Worm (Caenorhabditis elegans) whole organism, late embryonic: ENCODE results near the gene H38K22.7.

ENCODE experiments used
- F13H6.1 ChIP-seq: sonication (generic microtip); optimal IDR thresholded peaks from 2 replicates; lab custom pipeline; 2016; ENCODE audit warnings: missing genetic modification characterization, missing compliant biosample characterization
- K02D7.2 ChIP-seq: sonication (generic microtip); optimal IDR thresholded peaks from 2 replicates; lab custom pipeline; 2017; ENCODE audit warnings: mild to moderate bottlenecking, missing genetic modification characterization, missing compliant biosample characterization
- K09A11.1 ChIP-seq: sonication (generic microtip); optimal IDR thresholded peaks from 2 replicates; lab custom pipeline; 2017; ENCODE audit warnings: antibody characterized with exemption, mild to moderate bottlenecking, missing genetic modification characterization, missing compliant biosample characterization; ENCODE audit not compliant: insufficient read depth
- ceh-14 ChIP-seq: sonication (generic microtip); optimal IDR thresholded peaks from 2 replicates; lab custom pipeline; 2016; ENCODE audit warnings: missing genotype, missing genetic modification characterization, missing compliant biosample characterization
- ceh-18 ChIP-seq: sonication (generic microtip); optimal IDR thresholded peaks from 2 replicates; lab custom pipeline; 2016; ENCODE audit warnings: missing genetic modification characterization, missing compliant biosample characterization
- ceh-22 ChIP-seq: sonication (generic microtip); optimal IDR thresholded peaks from 2 replicates; lab custom pipeline; 2017; ENCODE audit warnings: missing biosample characterization, missing genetic modification characterization
- ceh-30 ChIP-seq: fragments of 150-350 bp; optimal IDR thresholded peaks from 2 replicates; lab custom pipeline; 2014; ENCODE audit warnings: missing biosample characterization, missing genetic modification characterization
- ceh-31 ChIP-seq: sonication (generic microtip); optimal IDR thresholded peaks from 2 replicates; lab custom pipeline; 2016; ENCODE audit warnings: missing genetic modification characterization, missing compliant biosample characterization
- ceh-34 ChIP-seq: sonication (generic microtip); optimal IDR thresholded peaks from 2 replicates; lab custom pipeline; 2016; ENCODE audit warnings: mild to moderate bottlenecking, missing genetic modification characterization, missing compliant biosample characterization
- ceh-48 ChIP-seq: sonication (generic microtip); optimal IDR thresholded peaks from 2 replicates; lab custom pipeline; 2016; ENCODE audit warnings: missing genetic modification characterization, inconsistent platforms, missing compliant biosample characterization
- dmd-4 ChIP-seq: sonication (generic microtip); optimal IDR thresholded peaks from 2 replicates; lab custom pipeline; 2016; ENCODE audit warnings: borderline replicate concordance, missing genetic modification characterization, missing compliant biosample characterization
- elt-2 ChIP-seq: sonication (generic microtip); optimal IDR thresholded peaks from 2 replicates; lab custom pipeline; 2016; ENCODE audit warnings: missing genetic modification reagents, missing genetic modification characterization, missing compliant biosample characterization
- elt-4 ChIP-seq: sonication (generic microtip); optimal IDR thresholded peaks from 2 replicates; lab custom pipeline; 2016; ENCODE audit warnings: missing genetic modification characterization, missing compliant biosample characterization
- fax-1 ChIP-seq: sonication (generic microtip); optimal IDR thresholded peaks from 2 replicates; lab custom pipeline; 2016; ENCODE audit warnings: missing genotype, missing genetic modification characterization, missing compliant biosample characterization
- fkh-6 ChIP-seq: sonication (generic microtip); optimal IDR thresholded peaks from 2 replicates; lab custom pipeline; 2016; ENCODE audit warnings: missing genetic modification characterization, missing compliant biosample characterization
- hlh-13 ChIP-seq: fragments of 200-800 bp; sonication (Bioruptor generic); optimal IDR thresholded peaks from 2 replicates; lab custom pipeline; 2018; ENCODE audit warnings: mild to moderate bottlenecking, missing genetic modification characterization, missing compliant biosample characterization
- hlh-30 ChIP-seq: sonication (generic microtip); optimal IDR thresholded peaks from 2 replicates; lab custom pipeline; 2017; ENCODE audit warnings: antibody characterized with exemption, missing genetic modification characterization, missing compliant biosample characterization; ENCODE audit not compliant: insufficient read depth
- hlh-6 ChIP-seq: sonication (generic microtip); optimal IDR thresholded peaks from 2 replicates; lab custom pipeline; 2016; ENCODE audit warnings: missing genotype, missing genetic modification characterization, missing compliant biosample characterization
- hlh-8 ChIP-seq: sonication (generic microtip); optimal IDR thresholded peaks from 2 replicates; lab custom pipeline; 2016; ENCODE audit warnings: missing genotype, missing genetic modification characterization, missing compliant biosample characterization
- lim-6 ChIP-seq: sonication (generic microtip); optimal IDR thresholded peaks from 2 replicates; lab custom pipeline; 2016; ENCODE audit warnings: missing genetic modification characterization, missing compliant biosample characterization
- madf-2 ChIP-seq: sonication (generic microtip); optimal IDR thresholded peaks from 2 replicates; lab custom pipeline; 2017; ENCODE audit warnings: missing genetic modification characterization, missing compliant biosample characterization
- nfya-1 ChIP-seq: sonication (generic microtip); optimal IDR thresholded peaks from 2 replicates; lab custom pipeline; 2017; ENCODE audit warnings: missing genetic modification characterization, mild to moderate bottlenecking, missing compliant biosample characterization, antibody characterized with exemption, moderate library complexity
- nhr-232 ChIP-seq: sonication (generic microtip); optimal IDR thresholded peaks from 2 replicates; lab custom pipeline; 2016; ENCODE audit warnings: missing genetic modification characterization, missing compliant biosample characterization
- npax-4 ChIP-seq: sonication (generic microtip); optimal IDR thresholded peaks from 2 replicates; lab custom pipeline; 2016; ENCODE audit warnings: missing genetic modification characterization, missing compliant biosample characterization
- odd-2 ChIP-seq: sonication (generic microtip); optimal IDR thresholded peaks from 2 replicates; lab custom pipeline; 2017; ENCODE audit warnings: antibody characterized with exemption, mild to moderate bottlenecking, missing genetic modification characterization, missing compliant biosample characterization
- pat-9 ChIP-seq: fragments of 200-800 bp; sonication (Bioruptor generic); optimal IDR thresholded peaks from 2 replicates; lab custom pipeline; 2018; ENCODE audit warnings: mild to moderate bottlenecking, missing genetic modification characterization, moderate library complexity, missing compliant biosample characterization
- pax-1 ChIP-seq: fragments of 150-350 bp; optimal IDR thresholded peaks from 2 replicates; lab custom pipeline; 2014; ENCODE audit warnings: missing biosample characterization, missing genetic modification characterization
- pqm-1 ChIP-seq: sonication (generic microtip); optimal IDR thresholded peaks from 2 replicates; lab custom pipeline; 2016; ENCODE audit warnings: missing genetic modification characterization, missing compliant biosample characterization
- sox-2 ChIP-seq: fragments of 200-800 bp; sonication (Bioruptor generic); IDR thresholded peaks from 2 replicates; pipeline ENCODE4 v1.3.6; 2022; ENCODE audit warnings: missing genetic modification reagents, missing genetic modification characterization, missing compliant biosample characterization
- sox-4 ChIP-seq: sonication (generic microtip); optimal IDR thresholded peaks from 2 replicates; lab custom pipeline; 2017; ENCODE audit warnings: mild to moderate bottlenecking, missing genetic modification characterization, inconsistent platforms, missing compliant biosample characterization
- tbx-2 ChIP-seq: sonication (generic microtip); optimal IDR thresholded peaks from 2 replicates; lab custom pipeline; 2016; ENCODE audit warnings: missing genetic modification characterization, missing compliant biosample characterization
- tbx-7 ChIP-seq: sonication (generic microtip); optimal IDR thresholded peaks from 2 replicates; lab custom pipeline; 2016; ENCODE audit warnings: missing genotype, missing genetic modification characterization, missing compliant biosample characterization
- ttx-3 ChIP-seq: sonication (generic microtip); optimal IDR thresholded peaks from 2 replicates; lab custom pipeline; 2016; ENCODE audit warnings: missing genetic modification reagents, missing genetic modification characterization, missing compliant biosample characterization
- unc-55 ChIP-seq: sonication (generic microtip); optimal IDR thresholded peaks from 2 replicates; lab custom pipeline; 2017; ENCODE audit warnings: missing biosample characterization, missing genetic modification reagents, missing genetic modification characterization
- unc-86 ChIP-seq: sonication (generic microtip); optimal IDR thresholded peaks from 2 replicates; lab custom pipeline; 2016; ENCODE audit warnings: missing genetic modification characterization, missing compliant biosample characterization

The H38K22.7 gene

ce11 chrIII:4302780-4303179, 18.7 kb upstream of the H38K22.7 start:
- TF ChIP-seq odd-2 (tag; lab: Kevin White, UChicago) (no peak), elt-2 (tag; lab: Kevin White, UChicago) (no peak), ceh-14 (no peak), lim-6 (no peak), K09A11.1 (tag; lab: Kevin White, UChicago) (no peak), ceh-34 (tag; lab: Kevin White, UChicago) (no peak), npax-4 (no peak), sox-4 (tag; lab: Kevin White, UChicago) (no peak)

- TF ChIP-seq fkh-6 (tag; lab: Kevin White, UChicago) (no peak), F13H6.1 (tag; lab: Kevin White, UChicago) (no peak), pqm-1 (tag; lab: Kevin White, UChicago) (no peak), hlh-6 (tag; lab: Kevin White, UChicago) (no peak), madf-2 (tag; lab: Kevin White, UChicago) (no peak), ttx-3 (tag; lab: Kevin White, UChicago) (no peak), hlh-30 (tag; lab: Kevin White, UChicago) (no peak), odd-2 (tag; lab: Kevin White, UChicago) (no peak), unc-86 (no peak), ceh-18 (no peak)
Observed at ce11 chrIII:4309303-4309702, 12.2 kb upstream of the H38K22.7 start.

DNA sequence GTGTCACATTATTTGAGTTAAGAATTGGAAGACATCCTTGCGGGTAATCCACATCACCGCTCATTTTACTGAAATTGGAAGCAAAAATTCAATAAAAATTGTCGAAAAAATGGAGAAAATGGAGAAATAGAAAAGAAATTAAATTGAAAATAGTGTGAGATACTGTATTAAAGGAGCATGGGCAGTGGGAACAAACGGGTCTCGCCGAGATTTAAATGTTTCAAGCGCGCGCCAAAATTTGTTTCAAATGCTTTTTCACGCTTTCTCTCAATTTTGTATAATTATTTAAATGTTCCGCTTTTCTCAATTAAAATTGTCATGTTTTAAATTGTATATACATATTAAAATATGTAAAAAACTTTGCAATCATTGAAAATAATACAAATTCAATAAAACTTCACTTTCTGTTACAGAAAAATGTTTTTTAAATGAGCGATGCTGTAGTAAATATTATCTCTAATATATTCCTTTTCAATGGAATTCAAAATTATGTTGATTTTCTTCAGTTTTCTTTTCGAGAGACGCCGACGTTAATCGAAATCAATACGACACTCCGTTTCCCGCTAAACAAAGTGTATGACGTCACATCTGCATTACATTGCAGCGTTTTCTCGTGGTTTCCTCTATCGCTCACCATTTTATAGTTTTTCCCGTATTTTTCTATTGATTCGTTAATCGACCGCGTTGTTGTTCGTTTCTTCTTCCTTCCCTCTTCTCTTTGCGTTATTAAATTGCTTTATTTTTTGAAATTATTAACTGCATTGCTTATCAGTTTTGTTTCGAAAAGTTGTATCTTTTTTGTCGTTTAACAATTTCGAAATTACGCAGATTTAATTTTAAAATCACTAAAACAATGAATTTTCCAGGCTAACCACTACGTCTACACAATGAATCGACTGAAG, 8.2 kb upstream of the H38K22.7 start, which contains the start of the genes evl-14 and dcn-1:
evl-14 (minus strand) TSS at position 68 of the 902 bp plus-strand sequence.
dcn-1 (plus strand) TSS at position 852 of the 902 bp plus-strand sequence.
- TF ChIP-seq ceh-48 (tag; lab: Kevin White, UChicago) (peak; percentile 63), fax-1 (no peak), unc-55 (GFP tag; lab: Kevin White, UChicago) (peak; percentile 58), nhr-232 (tag; lab: Kevin White, UChicago) (no peak), unc-86 (no peak), hlh-30 (tag; lab: Kevin White, UChicago) (peak; percentile 63), sox-4 (tag; lab: Kevin White, UChicago) (no peak), hlh-8 (tag; lab: Kevin White, UChicago) (no peak), dmd-4 (tag; lab: Kevin White, UChicago) (no peak), ceh-18 (no peak), ceh-22 (tag; lab: Kevin White, UChicago) (no peak), tbx-7 (tag; lab: Kevin White, UChicago) (no peak), K02D7.2 (tag; lab: Kevin White, UChicago) (no peak), ceh-30 (tag; lab: Kevin White, UChicago) (peak; percentile 12), hlh-13 (GFP tag; lab: Kevin White, UChicago) (no peak), elt-4 (no peak), elt-2 (tag; lab: Kevin White, UChicago) (peak; percentile 32), sox-2 (GFP tag; lab: Robert Waterston, UW) (no peak), nfya-1 (peak; percentile 27), ceh-31 (tag; lab: Kevin White, UChicago) (peak; percentile 58), pax-1 (tag; lab: Kevin White, UChicago) (peak; percentile 67), tbx-2 (tag; lab: Kevin White, UChicago) (peak; percentile 15)

DNA sequence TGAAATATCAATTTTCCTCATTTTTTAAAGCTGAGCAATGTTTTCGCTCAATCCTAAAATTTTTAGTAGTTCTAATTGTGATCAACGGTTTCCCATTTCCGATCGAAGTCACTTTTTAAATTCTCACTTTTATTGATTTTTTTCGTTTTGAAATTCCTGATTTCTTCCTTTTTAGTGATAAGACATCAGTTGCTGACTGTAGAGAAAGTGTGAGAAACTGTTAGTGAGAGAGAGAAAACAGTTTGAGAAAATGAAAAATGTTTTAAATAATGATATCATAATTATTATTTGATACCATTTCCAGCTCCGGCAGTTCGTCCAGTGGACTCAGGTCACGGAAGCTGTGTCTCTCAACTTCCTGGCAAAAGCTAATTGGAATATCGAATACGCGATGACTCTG, 7.0 kb upstream of the H38K22.7 start:
- TF ChIP-seq pat-9 (tag; lab: Kevin White, UChicago) (no peak), hlh-6 (tag; lab: Kevin White, UChicago) (no peak), fax-1 (no peak), pax-1 (tag; lab: Kevin White, UChicago) (no peak)
